Fruit fly (Drosophila melanogaster) whole organism, wandering third instar larva: ENCODE measurements around the gene CG33689.

ENCODE experiments used
- CG32264 ChIP-seq: fragments of 200-800 bp; sonication (Bioruptor generic); optimal IDR thresholded peaks from 2 replicates; lab custom pipeline; 2016; ENCODE audit warnings: missing biosample characterization, missing genetic modification characterization
- CG9705 ChIP-seq: fragments of 200-800 bp; sonication (Bioruptor generic); optimal IDR thresholded peaks from 2 replicates; lab custom pipeline; 2018; ENCODE audit warnings: missing biosample characterization, mild to moderate bottlenecking, missing genetic modification characterization
- Dfd ChIP-seq: fragments of >200 bp; optimal IDR thresholded peaks from 2 replicates; lab custom pipeline; 2017; ENCODE audit warnings: missing biosample characterization, missing genetic modification characterization
- Dif ChIP-seq: fragments of 200-275, 200-300 bp; sonication (Bioruptor generic); optimal IDR thresholded peaks from 2 replicates; lab custom pipeline; 2018; ENCODE audit warnings: missing biosample characterization, missing genetic modification characterization; ENCODE audit not compliant: partially characterized antibody
- GATAd ChIP-seq: sonication (Bioruptor generic); optimal IDR thresholded peaks from 2 replicates; lab custom pipeline; 2016; ENCODE audit warnings: missing biosample characterization, missing genetic modification characterization
- HLH106 ChIP-seq: fragments of 200-800 bp; optimal IDR thresholded peaks from 3 replicates; lab custom pipeline; 2019; ENCODE audit warnings: missing biosample characterization, mild to moderate bottlenecking, missing genetic modification characterization, moderate library complexity
- Hnf4 ChIP-seq: fragments of 200-800 bp; sonication (Bioruptor generic); optimal IDR thresholded peaks from 2 replicates; lab custom pipeline; 2016; ENCODE audit warnings: missing biosample characterization, mild to moderate bottlenecking, missing genetic modification characterization
- Hr78 ChIP-seq: fragments of >200 bp; optimal IDR thresholded peaks from 2 replicates; lab custom pipeline; 2017; ENCODE audit warnings: missing biosample characterization, missing genetic modification characterization
- Hr83 ChIP-seq: fragments of 200-300 bp; sonication (Bioruptor generic); optimal IDR thresholded peaks from 2 replicates; lab custom pipeline; 2016; ENCODE audit warnings: missing biosample characterization, mild to moderate bottlenecking, missing genetic modification characterization, moderate library complexity; ENCODE audit not compliant: poor library complexity, severe bottlenecking
- Jra ChIP-seq: sonication (Bioruptor generic); optimal IDR thresholded peaks from 2 replicates; lab custom pipeline; 2016; ENCODE audit warnings: missing biosample characterization, missing genetic modification characterization
- Mio ChIP-seq: sonication (Bioruptor generic); optimal IDR thresholded peaks from 2 replicates; lab custom pipeline; 2016; ENCODE audit warnings: missing biosample characterization, missing genetic modification characterization
- Myc ChIP-seq: fragments of >200 bp; optimal IDR thresholded peaks from 2 replicates; lab custom pipeline; 2017
- N ChIP-seq: fragments of >200 bp; optimal IDR thresholded peaks from 2 replicates; lab custom pipeline; 2018; ENCODE audit warnings: missing biosample characterization, missing external identifiers, missing genetic modification characterization
- OdsH ChIP-seq: fragments of 200-800 bp; sonication (Bioruptor generic); optimal IDR thresholded peaks from 2 replicates; lab custom pipeline; 2016; ENCODE audit warnings: missing biosample characterization, mild to moderate bottlenecking, missing genetic modification characterization
- Rel ChIP-seq, 2 experiments: fragments of 200-800 bp; sonication (Bioruptor generic) in 1 of 2; optimal IDR thresholded peaks; 2 replicates in 1 of 2; 3 replicates in 1 of 2; lab custom pipeline; 2016 to 2019; ENCODE audit warnings: mild to moderate bottlenecking in 2 of 2, missing biosample characterization in 2 of 2, missing genetic modification characterization in 2 of 2, moderate library complexity in 1 of 2
- Sp1 ChIP-seq: fragments of 200-800 bp; sonication (Bioruptor generic); optimal IDR thresholded peaks from 3 replicates; lab custom pipeline; 2019; ENCODE audit warnings: missing biosample characterization, mild to moderate bottlenecking, missing genetic modification characterization, moderate library complexity
- Vsx2 ChIP-seq: fragments of 200-300, 225-300 bp; sonication (Bioruptor generic); optimal IDR thresholded peaks from 2 replicates; lab custom pipeline; 2018; ENCODE audit warnings: missing biosample characterization, missing genetic modification characterization; ENCODE audit not compliant: partially characterized antibody
- br ChIP-seq: fragments of 200-800 bp; sonication (Bioruptor generic); optimal IDR thresholded peaks from 2 replicates; lab custom pipeline; 2016; ENCODE audit warnings: missing biosample characterization, missing genetic modification characterization
- brk ChIP-seq: fragments of 200-800 bp; sonication (Bioruptor generic); optimal IDR thresholded peaks from 2 replicates; lab custom pipeline; 2016; ENCODE audit warnings: missing biosample characterization, mild to moderate bottlenecking, missing genetic modification characterization
- dl ChIP-seq, 2 experiments: fragments of 175-275, 200-275 bp in 1 of 2; fragments of 200-275 bp in 1 of 2; sonication (Bioruptor generic); optimal IDR thresholded peaks; lab custom pipeline; 2018; ENCODE audit warnings: mild to moderate bottlenecking in 2 of 2, missing biosample characterization in 2 of 2, missing genetic modification characterization in 2 of 2, moderate library complexity in 2 of 2; ENCODE audit not compliant: partially characterized antibody in 2 of 2, insufficient read depth in 1 of 2
- dmrt93B ChIP-seq: fragments of 200-800 bp; sonication (Bioruptor generic); optimal IDR thresholded peaks from 2 replicates; lab custom pipeline; 2018; ENCODE audit warnings: missing biosample characterization, mild to moderate bottlenecking, missing genetic modification characterization
- dsf ChIP-seq: sonication (Bioruptor generic); optimal IDR thresholded peaks from 2 replicates; lab custom pipeline; 2016; ENCODE audit warnings: missing biosample characterization, missing genetic modification characterization, borderline replicate concordance
- ey ChIP-seq: fragments of 200-800 bp; sonication (Bioruptor generic); optimal IDR thresholded peaks from 2 replicates; lab custom pipeline; 2016; ENCODE audit warnings: missing biosample characterization, missing genetic modification characterization
- foxo ChIP-seq, 2 experiments: fragments of 200-800 bp; sonication (Bioruptor generic); optimal IDR thresholded peaks; 2 replicates in 1 of 2; 3 replicates in 1 of 2; lab custom pipeline; 2016 to 2017; ENCODE audit warnings: missing biosample characterization in 2 of 2, missing genetic modification characterization in 2 of 2
- fru ChIP-seq: fragments of 200-800 bp; sonication (Bioruptor generic); optimal IDR thresholded peaks from 3 replicates; lab custom pipeline; 2016; ENCODE audit warnings: missing biosample characterization, mild to moderate bottlenecking, missing genetic modification characterization
- h ChIP-seq: fragments of 200-800 bp; sonication (Bioruptor generic); optimal IDR thresholded peaks from 3 replicates; lab custom pipeline; 2016; ENCODE audit warnings: missing biosample characterization, mild to moderate bottlenecking, missing genetic modification characterization
- jim ChIP-seq: fragments of 175-275, 200-325 bp; sonication (Bioruptor generic); optimal IDR thresholded peaks from 2 replicates; lab custom pipeline; 2016; ENCODE audit warnings: missing biosample characterization, mild to moderate bottlenecking, missing genetic modification characterization
- lola ChIP-seq: fragments of >200 bp; optimal IDR thresholded peaks from 2 replicates; lab custom pipeline; 2017; ENCODE audit warnings: missing biosample characterization, missing genetic modification characterization
- pan ChIP-seq: fragments of >200 bp; optimal IDR thresholded peaks from 2 replicates; lab custom pipeline; 2017
- psq ChIP-seq: fragments of 200-800 bp; sonication (Bioruptor generic); optimal IDR thresholded peaks from 3 replicates; lab custom pipeline; 2017; ENCODE audit warnings: missing biosample characterization, mild to moderate bottlenecking, missing genetic modification characterization, moderate library complexity
- rgr ChIP-seq: fragments of 200-800 bp; sonication (Bioruptor generic); optimal IDR thresholded peaks from 3 replicates; lab custom pipeline; 2016; ENCODE audit warnings: missing biosample characterization, mild to moderate bottlenecking, missing genetic modification characterization
- sv ChIP-seq: fragments of 200-800 bp; sonication (Bioruptor generic); optimal IDR thresholded peaks from 3 replicates; lab custom pipeline; 2016; ENCODE audit warnings: missing biosample characterization, missing genetic modification characterization
- tai ChIP-seq: sonication (Bioruptor generic); optimal IDR thresholded peaks from 2 replicates; lab custom pipeline; 2016; ENCODE audit warnings: missing biosample characterization, missing genetic modification characterization
- usp ChIP-seq: fragments of >200 bp; optimal IDR thresholded peaks from 2 replicates; lab custom pipeline; 2017; ENCODE audit warnings: missing biosample characterization, missing genetic modification characterization
- woc ChIP-seq: sonication (Bioruptor generic); optimal IDR thresholded peaks from 2 replicates; lab custom pipeline; 2016; ENCODE audit warnings: missing biosample characterization, mild to moderate bottlenecking, missing genetic modification characterization

CG33689 gene

DNA sequence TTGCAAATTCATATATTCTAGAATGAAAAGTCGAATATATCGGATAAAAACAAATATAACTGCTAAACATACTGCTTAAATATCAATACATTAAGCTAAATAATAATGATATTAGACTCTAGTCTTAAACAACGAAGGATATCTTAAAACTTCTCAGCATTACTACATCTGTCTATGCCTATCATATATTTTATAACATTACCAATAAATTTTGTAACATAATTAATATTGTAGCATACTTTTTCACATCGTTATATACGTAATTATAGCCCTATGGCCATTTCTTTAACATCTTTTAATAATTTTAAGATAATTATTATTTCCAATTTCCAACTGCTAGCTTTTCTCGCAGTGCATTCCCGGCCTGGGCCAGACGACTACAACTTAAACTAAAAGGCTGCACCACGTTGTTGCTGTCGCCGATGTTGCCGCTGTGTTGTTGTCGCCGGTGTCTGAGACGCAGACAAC is 27.2 kb upstream of the CG33689 start:
- TF ChIP-seq Hr83 (GFP tag; lab: Kevin White, UChicago): no peak
- TF ChIP-seq CG9705 (GFP tag; lab: Kevin White, UChicago): no peak
- peak; percentile 63 for TF ChIP-seq fru
- no peak for TF ChIP-seq GATAd (GFP tag; lab: Kevin White, UChicago)
- TF ChIP-seq sv (GFP tag; lab: Kevin White, UChicago): no peak
- no peak for TF ChIP-seq Vsx2 (GFP tag; lab: Kevin White, UChicago)
- TF ChIP-seq dmrt93B: peak; percentile 58
- TF ChIP-seq Myc (lab: Kevin White, UChicago): no peak
- TF ChIP-seq ey (GFP tag; lab: Kevin White, UChicago): peak; percentile 53
- TF ChIP-seq h (GFP tag; lab: Kevin White, UChicago): peak; percentile 53
- TF ChIP-seq rgr (GFP tag; lab: Kevin White, UChicago): peak; percentile 77
- TF ChIP-seq pan: no peak
- TF ChIP-seq woc (GFP tag; lab: Kevin White, UChicago): peak; percentile 10
- TF ChIP-seq HLH106: peak; percentile 48
- no peak for TF ChIP-seq jim (GFP tag; lab: Kevin White, UChicago)
- TF ChIP-seq Rel (GFP tag; optimal IDR thresholded peaks at IDR 0.05; lab: Kevin White, UChicago): peak; percentile 19
- TF ChIP-seq Rel (tag; optimal IDR thresholded peaks at IDR 0.05; lab: Kevin White, UChicago): no peak
- TF ChIP-seq OdsH (GFP tag; lab: Kevin White, UChicago): peak; percentile 70
- TF ChIP-seq foxo (GFP tag; optimal IDR thresholded peaks at IDR 0.05; lab: Kevin White, UChicago): peak in 1 of 2 experiments; percentile 73
- peak; percentile 43 for TF ChIP-seq brk
- TF ChIP-seq Dif (GFP tag; lab: Kevin White, UChicago): no peak
- peak; percentile 71 for TF ChIP-seq psq (GFP tag; lab: Kevin White, UChicago)
- peak; percentile 31 for TF ChIP-seq Hnf4
- TF ChIP-seq Mio (GFP tag; lab: Kevin White, UChicago): no peak
- peak; percentile 82 for TF ChIP-seq Sp1 (GFP tag; lab: Kevin White, UChicago)
- peak; percentile 10 for TF ChIP-seq br (GFP tag; lab: Kevin White, UChicago)

- TF ChIP-seq pan (no peak), sv (GFP tag; lab: Kevin White, UChicago) (no peak), Dif (GFP tag; lab: Kevin White, UChicago) (peak; percentile 53), Vsx2 (GFP tag; lab: Kevin White, UChicago) (no peak), GATAd (GFP tag; lab: Kevin White, UChicago) (no peak), OdsH (GFP tag; lab: Kevin White, UChicago) (no peak), Myc (lab: Kevin White, UChicago) (no peak), lola (GFP tag; lab: Kevin White, UChicago) (no peak), dsf (GFP tag; lab: Kevin White, UChicago) (no peak), Sp1 (GFP tag; lab: Kevin White, UChicago) (peak; percentile 31), ey (GFP tag; lab: Kevin White, UChicago) (no peak), fru (no peak), Hr78 (no peak), woc (GFP tag; lab: Kevin White, UChicago) (no peak), usp (GFP tag; lab: Kevin White, UChicago) (no peak), HLH106 (no peak), br (GFP tag; lab: Kevin White, UChicago) (no peak), Hr83 (GFP tag; lab: Kevin White, UChicago) (no peak), Mio (GFP tag; lab: Kevin White, UChicago) (no peak), psq (GFP tag; lab: Kevin White, UChicago) (peak; percentile 55), dl (GFP tag; optimal IDR thresholded peaks at IDR 0.05; lab: Kevin White, UChicago; ENCODE audit: insufficient read depth in 1 of 2, partially characterized antibody in 2 of 2) (peak in 1 of 2 experiments; percentile 23), dmrt93B (no peak), Jra (GFP tag; lab: Kevin White, UChicago) (no peak), foxo (GFP tag; optimal IDR thresholded peaks at IDR 0.05; lab: Kevin White, UChicago) (no peak), brk (peak; percentile 39), Dfd (GFP tag; lab: Kevin White, UChicago) (no peak), rgr (GFP tag; lab: Kevin White, UChicago) (peak; percentile 25), jim (GFP tag; lab: Kevin White, UChicago) (no peak), CG32264 (GFP tag; lab: Kevin White, UChicago) (no peak), N (GFP tag; lab: Kevin White, UChicago) (no peak), tai (no peak)
Measured at dm6 chr3L:16173818-16174601, 26.0 kb upstream of the CG33689 start.
